Fruit fly (Drosophila melanogaster): Measurements from ENCODE around the gene RabGGTa.

RabGGTa gene

DNA sequence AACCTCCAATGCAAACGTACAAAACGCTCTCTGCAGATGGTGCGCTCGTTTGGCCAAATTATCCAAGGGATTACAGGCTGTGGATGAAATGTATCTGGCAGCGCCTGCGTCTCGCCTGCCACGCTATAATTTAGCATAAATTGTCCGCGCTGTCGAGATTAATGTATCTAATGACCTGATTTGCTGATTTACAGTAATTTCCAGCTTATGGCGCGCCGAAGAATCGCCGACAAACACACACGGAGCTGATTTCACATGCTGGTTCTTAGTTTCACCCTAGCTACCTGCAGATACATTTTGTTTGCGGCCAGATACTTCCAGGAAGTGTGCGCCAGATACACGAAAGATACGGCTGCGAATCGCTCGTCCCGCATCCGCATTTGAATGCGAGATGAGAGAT, 33.6 kb upstream of the RabGGTa start:
- TF ChIP-seq insv (optimal IDR thresholded peaks at IDR 0.05) (no peak), h (optimal IDR thresholded peaks at IDR 0.05) (no peak), ttk (optimal IDR thresholded peaks at IDR 0.05) (no peak), Sin3A (optimal IDR thresholded peaks at IDR 0.05) (no peak), Myc (optimal IDR thresholded peaks at IDR 0.05) (no peak), psq (optimal IDR thresholded peaks at IDR 0.05) (no peak)

DNA sequence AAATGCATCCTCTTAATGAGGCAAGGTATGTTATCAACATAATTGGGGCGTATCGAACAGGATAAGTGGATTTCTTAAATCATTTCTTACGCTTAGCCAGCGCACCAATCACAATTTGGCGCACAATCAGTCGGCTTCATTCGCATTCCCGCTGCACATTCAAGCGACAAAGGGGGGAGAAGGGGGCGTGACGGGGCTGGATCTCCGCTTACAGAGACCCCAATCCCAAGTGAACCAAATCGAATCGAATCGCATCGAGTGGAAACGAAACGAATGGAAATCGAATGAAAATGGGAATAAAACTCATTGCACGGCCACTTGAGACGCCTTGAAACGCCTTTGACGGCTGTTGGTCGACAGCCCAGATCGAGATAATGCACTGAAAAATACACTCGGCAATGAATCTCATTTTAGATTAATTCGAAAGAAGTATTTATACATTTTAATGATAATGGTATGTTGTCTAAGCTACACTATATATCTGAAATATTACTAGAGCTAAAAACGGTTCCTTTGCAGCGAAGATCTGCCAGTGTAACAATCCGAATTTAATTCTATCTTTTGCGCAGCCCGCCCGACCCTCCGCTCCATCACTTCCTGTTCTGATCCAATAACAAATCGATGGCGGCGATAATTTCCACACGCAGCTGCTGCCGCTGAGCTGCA, 32.6 kb upstream of the RabGGTa start:
- no peak for TF ChIP-seq h (optimal IDR thresholded peaks at IDR 0.05)
- TF ChIP-seq ttk (optimal IDR thresholded peaks at IDR 0.05), result no peak
- no peak for TF ChIP-seq Myc (optimal IDR thresholded peaks at IDR 0.05)
- TF ChIP-seq psq (optimal IDR thresholded peaks at IDR 0.05), result no peak
- no peak for TF ChIP-seq Sin3A (optimal IDR thresholded peaks at IDR 0.05)
- no peak for TF ChIP-seq insv (optimal IDR thresholded peaks at IDR 0.05)

DNA sequence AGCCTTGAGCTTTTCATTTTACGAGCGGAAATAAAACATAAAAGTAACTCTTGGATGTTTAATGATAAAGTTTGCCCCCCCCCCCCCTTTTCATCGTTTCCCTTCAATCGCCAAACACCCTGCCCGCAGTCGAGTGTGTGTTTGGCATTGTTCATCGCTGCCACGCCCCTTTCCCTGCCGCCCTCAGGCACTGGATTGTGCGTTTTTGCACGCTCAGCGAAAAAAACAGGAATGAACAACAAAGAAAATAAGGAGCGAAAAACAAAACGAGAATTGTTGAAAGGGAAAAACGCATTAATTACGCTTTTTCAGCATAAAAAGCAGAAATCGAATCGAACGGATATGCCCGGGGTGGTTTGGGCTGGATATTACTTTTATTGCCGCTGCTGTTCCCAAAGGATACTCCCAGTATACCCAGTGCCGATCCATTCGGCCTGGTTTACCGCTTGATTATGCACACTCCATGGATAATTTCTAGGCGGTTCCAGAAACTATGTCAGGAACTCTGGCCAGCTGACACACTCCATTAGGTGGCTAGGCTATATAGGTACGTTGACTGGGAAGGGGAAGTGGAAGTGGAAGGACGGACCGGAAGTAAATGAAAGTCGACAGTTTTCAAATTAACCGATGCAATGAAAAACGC, 31.8 kb upstream of the RabGGTa start:
- no peak for TF ChIP-seq Myc (optimal IDR thresholded peaks at IDR 0.05)
- TF ChIP-seq Sin3A (optimal IDR thresholded peaks at IDR 0.05), result no peak
- TF ChIP-seq insv (optimal IDR thresholded peaks at IDR 0.05), result no peak
- TF ChIP-seq ttk (optimal IDR thresholded peaks at IDR 0.05), result no peak
- TF ChIP-seq psq (optimal IDR thresholded peaks at IDR 0.05), result no peak
- TF ChIP-seq h (optimal IDR thresholded peaks at IDR 0.05), result no peak

DNA sequence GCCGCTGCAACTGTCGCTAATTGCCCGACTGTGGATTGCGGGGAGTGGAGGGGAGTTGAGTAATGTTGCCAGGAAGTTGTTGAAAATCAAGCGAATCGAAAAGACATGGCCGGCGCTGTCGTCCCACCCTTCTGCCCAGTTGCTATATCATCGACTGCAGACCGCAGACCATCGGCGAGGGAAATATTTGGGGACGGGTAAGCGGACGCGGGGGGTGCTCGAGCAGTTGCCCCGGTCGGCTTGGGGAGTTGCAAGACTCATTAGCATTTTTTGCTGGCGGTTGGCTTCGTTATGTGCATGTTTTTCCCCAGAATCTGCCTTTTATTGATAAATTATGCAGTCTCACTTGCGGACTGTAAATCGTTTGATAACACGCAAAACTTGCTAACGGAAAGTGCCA, 30.7 kb upstream of the RabGGTa start:
- no peak for TF ChIP-seq Sin3A (optimal IDR thresholded peaks at IDR 0.05)
- no peak for TF ChIP-seq ttk (optimal IDR thresholded peaks at IDR 0.05)
- TF ChIP-seq h (optimal IDR thresholded peaks at IDR 0.05), result no peak
- no peak for TF ChIP-seq Myc (optimal IDR thresholded peaks at IDR 0.05)
- TF ChIP-seq insv (optimal IDR thresholded peaks at IDR 0.05), result no peak
- TF ChIP-seq psq (optimal IDR thresholded peaks at IDR 0.05), result no peak

DNA sequence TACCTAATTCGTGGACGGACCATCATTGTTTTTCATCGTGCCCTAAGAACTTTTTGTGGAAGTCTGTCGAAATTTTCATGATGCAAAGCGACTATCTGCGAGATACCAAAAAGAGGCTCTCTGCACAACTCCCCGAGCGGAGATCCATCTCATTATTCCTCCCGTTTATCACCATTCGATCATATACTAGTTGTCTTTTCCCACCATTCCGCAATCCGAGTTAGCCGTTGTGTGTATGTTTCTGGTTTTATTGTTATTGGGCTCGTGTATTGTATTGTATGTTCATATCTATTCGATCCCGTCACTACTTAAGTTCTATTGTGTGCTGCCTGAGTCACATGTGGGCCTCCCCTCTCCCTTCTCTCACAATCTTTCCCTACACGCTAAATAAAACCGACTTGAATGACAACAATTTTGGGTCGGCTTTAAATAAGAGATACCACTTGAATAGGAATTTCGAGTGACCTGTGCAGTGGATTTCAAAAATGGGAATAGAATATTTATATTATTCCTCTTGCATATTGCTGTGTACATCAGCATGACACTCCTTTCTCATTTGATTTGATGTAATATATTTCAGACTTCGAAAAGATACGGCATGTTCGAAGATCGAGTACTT, 29.9 kb upstream of the RabGGTa start:
- no peak for TF ChIP-seq ttk (optimal IDR thresholded peaks at IDR 0.05)
- TF ChIP-seq insv (optimal IDR thresholded peaks at IDR 0.05), result no peak
- TF ChIP-seq h (optimal IDR thresholded peaks at IDR 0.05), result no peak
- TF ChIP-seq Myc (optimal IDR thresholded peaks at IDR 0.05), result no peak
- no peak for TF ChIP-seq Sin3A (optimal IDR thresholded peaks at IDR 0.05)
- no peak for TF ChIP-seq psq (optimal IDR thresholded peaks at IDR 0.05)

DNA sequence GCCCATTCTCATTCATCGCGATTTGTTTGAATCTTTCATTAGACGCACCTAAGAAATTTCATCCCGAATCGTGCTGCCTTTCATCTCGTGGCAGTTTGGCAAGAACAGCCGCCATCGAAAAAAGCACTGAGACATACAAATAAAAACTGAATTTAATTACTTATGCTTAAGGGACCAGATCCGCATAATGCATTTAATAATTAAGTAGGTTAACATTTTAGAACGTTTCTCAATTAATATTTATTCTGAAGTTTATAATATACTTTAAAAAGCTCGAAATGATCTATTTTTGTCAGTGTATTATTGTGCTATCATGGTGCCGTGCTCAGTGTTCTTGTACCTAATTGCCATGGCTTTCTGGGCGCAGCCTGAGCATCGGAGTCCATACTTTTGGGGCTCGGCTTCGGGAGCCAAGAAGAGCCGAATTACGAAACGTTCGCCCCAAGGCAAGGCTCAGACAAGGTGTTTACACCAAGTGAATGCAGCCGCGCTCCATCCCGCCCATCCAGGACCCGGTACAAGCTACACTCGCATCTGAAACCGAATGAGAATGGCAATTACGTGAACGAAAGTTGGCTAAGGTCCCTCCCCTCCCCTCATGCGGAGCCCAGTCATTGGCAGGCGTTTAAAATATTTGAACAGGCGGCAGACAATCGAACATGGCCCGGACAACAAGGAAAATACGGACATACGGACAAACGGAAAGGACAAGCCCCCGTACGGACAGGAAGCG, 27.4 kb upstream of the RabGGTa start:
- TF ChIP-seq Sin3A (optimal IDR thresholded peaks at IDR 0.05) (no peak), psq (optimal IDR thresholded peaks at IDR 0.05) (no peak), ttk (optimal IDR thresholded peaks at IDR 0.05) (no peak)

DNA sequence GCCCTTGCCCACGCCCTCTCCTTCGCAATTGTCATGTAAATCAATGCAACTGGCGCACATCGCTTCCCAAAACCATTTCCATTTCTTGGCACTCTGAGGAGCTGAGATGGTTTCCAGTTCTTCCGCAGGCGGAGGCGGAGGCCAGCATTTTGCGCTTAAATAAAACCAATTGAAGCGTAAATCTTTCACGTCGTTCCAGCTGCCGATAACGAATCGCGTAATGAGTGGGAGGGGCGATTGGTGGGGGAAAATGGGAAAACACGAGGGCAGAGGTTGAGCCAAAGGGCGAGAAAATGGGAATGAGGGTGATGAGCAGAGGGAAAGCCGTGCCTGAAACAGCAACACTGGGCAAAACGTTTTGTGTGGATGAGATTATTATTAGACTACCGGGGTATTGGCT, 25.5 kb upstream of the RabGGTa start:
- TF ChIP-seq psq (optimal IDR thresholded peaks at IDR 0.05) (no peak), ttk (optimal IDR thresholded peaks at IDR 0.05) (no peak), Sin3A (optimal IDR thresholded peaks at IDR 0.05) (no peak), Myc (optimal IDR thresholded peaks at IDR 0.05) (no peak), h (optimal IDR thresholded peaks at IDR 0.05) (no peak), insv (optimal IDR thresholded peaks at IDR 0.05) (no peak)

DNA sequence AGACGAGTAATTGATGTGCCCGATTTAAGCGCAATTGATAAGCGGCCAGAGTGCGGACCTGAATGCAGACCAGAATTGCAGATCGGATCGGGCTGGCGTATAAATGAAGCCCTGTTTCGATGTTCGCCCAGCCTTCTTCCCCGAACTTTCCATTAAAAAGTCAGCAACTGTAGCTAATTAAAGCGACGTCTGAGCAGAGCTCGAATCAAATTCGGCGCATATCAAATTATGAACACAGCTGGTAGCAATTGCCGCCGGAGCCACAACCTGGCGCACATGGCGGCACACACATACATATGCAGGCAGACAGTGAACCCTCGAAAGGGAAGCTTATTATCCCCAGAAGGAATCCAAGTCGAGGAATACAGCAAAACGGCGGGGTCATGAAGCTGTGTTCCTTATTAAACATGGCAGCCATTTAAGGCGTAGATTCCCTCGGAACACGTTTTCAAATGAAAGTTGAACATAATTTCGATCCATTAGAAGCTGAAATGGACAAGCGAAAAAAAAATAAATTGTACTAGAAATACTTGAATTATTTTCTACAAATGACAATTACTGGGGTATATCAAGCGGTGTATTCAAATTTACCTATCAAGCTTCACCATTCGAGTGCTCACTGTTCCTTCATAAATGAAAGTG, 24.4 kb upstream of the RabGGTa start:
- TF ChIP-seq ttk (optimal IDR thresholded peaks at IDR 0.05), result no peak
- no peak for TF ChIP-seq h (optimal IDR thresholded peaks at IDR 0.05)
- TF ChIP-seq Sin3A (optimal IDR thresholded peaks at IDR 0.05), result no peak
- TF ChIP-seq psq (optimal IDR thresholded peaks at IDR 0.05), result no peak
- no peak for TF ChIP-seq Myc (optimal IDR thresholded peaks at IDR 0.05)
- TF ChIP-seq insv (optimal IDR thresholded peaks at IDR 0.05), result no peak

DNA sequence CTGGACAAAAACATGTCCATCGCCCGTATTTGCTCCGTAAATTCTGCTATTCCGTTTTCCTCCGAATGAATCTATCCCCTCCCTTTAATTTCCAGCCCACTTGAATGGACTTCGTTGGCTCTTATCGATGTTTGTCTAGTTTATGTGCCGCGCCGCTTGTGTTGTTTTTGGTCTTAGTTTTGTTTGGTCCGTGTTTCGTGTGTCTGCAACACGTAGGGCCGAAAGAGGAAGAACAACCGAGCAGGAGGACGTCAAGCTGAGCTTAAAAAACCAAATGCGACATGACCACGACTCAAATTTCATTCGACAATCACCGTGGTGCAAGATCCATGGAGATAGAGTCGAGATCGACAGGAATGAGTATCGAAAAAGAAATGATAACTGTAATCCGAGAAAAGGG, 23.7 kb upstream of the RabGGTa start:
- no peak for TF ChIP-seq h (optimal IDR thresholded peaks at IDR 0.05)
- no peak for TF ChIP-seq Myc (optimal IDR thresholded peaks at IDR 0.05)
- no peak for TF ChIP-seq insv (optimal IDR thresholded peaks at IDR 0.05)
- TF ChIP-seq psq (optimal IDR thresholded peaks at IDR 0.05), result no peak
- no peak for TF ChIP-seq ttk (optimal IDR thresholded peaks at IDR 0.05)
- TF ChIP-seq Sin3A (optimal IDR thresholded peaks at IDR 0.05), result no peak

DNA sequence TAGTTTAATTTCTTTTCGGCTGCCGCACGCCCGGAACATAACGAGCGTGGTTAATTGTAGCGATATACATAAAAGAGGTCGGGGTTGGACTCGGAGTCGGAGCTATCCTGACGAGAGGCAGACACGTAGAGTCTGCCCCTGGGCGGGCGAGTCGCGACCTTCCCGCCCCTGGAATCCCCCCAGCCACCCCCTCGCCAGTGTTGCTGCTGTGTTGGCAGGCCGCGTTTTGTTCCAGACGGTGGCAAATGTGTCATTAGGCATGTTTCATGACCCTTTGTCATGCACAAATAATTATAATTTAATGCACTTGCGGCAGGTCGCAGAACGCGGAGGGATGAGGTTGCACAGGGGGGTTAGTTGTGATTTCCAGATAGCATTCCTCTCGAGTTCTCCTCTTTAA, 22.4 kb upstream of the RabGGTa start:
- TF ChIP-seq Sin3A (optimal IDR thresholded peaks at IDR 0.05) (no peak), psq (optimal IDR thresholded peaks at IDR 0.05) (no peak), Myc (optimal IDR thresholded peaks at IDR 0.05) (no peak), insv (optimal IDR thresholded peaks at IDR 0.05) (no peak), h (optimal IDR thresholded peaks at IDR 0.05) (no peak), ttk (optimal IDR thresholded peaks at IDR 0.05) (no peak)

DNA sequence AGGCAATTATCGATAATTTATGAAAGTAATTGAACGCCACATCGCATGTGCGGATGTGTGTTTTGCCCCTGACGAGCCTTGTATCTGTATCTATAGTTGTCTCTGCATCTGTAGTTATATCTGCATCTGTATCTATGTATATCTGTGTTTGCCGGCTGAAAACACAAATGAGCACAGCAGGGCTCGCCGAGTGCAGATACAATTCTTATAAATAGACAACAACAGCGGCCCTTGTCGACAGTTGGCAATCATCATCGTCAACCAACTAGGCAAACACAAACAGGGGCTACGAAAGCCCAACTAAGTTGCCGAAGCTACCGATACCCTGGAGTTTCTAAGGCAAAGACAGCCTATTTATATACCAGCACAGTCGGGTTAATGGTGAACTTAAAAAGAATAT, 21.0 kb upstream of the RabGGTa start:
- no peak for TF ChIP-seq Myc (optimal IDR thresholded peaks at IDR 0.05)
- TF ChIP-seq ttk (optimal IDR thresholded peaks at IDR 0.05), result no peak
- TF ChIP-seq h (optimal IDR thresholded peaks at IDR 0.05), result no peak
- no peak for TF ChIP-seq insv (optimal IDR thresholded peaks at IDR 0.05)
- no peak for TF ChIP-seq psq (optimal IDR thresholded peaks at IDR 0.05)
- no peak for TF ChIP-seq Sin3A (optimal IDR thresholded peaks at IDR 0.05)
